Fruit fly (Drosophila melanogaster) whole organism, adult: Measurements from ENCODE around the gene tipE.

ENCODE experiments used
- CG11617 ChIP-seq: fragments of 200-800 bp; sonication (Bioruptor generic); optimal IDR thresholded peaks from 2 replicates; lab custom pipeline; 2017; ENCODE audit warnings: mild to moderate bottlenecking, missing biosample characterization, missing genetic modification reagents, missing genetic modification characterization
- CG14711 ChIP-seq: fragments of 200-800 bp; sonication (Bioruptor generic); optimal IDR thresholded peaks from 2 replicates; lab custom pipeline; 2018; ENCODE audit warnings: missing biosample characterization, mild to moderate bottlenecking, missing genetic modification characterization, moderate library complexity
- CG7101 ChIP-seq: fragments of 200-800 bp; sonication (Bioruptor generic); optimal IDR thresholded peaks from 2 replicates; lab custom pipeline; 2018; ENCODE audit warnings: missing biosample characterization, mild to moderate bottlenecking, missing genetic modification characterization, moderate library complexity
- Clk ChIP-seq: fragments of 200-800 bp; sonication (Bioruptor generic); optimal IDR thresholded peaks from 2 replicates; lab custom pipeline; 2017; ENCODE audit warnings: missing biosample characterization, missing genetic modification characterization
- Crg-1 ChIP-seq: fragments of 200-800 bp; sonication (Bioruptor generic); optimal IDR thresholded peaks from 2 replicates; lab custom pipeline; 2016; ENCODE audit warnings: missing biosample characterization, missing genetic modification characterization
- Hr96 ChIP-seq: fragments of 200-800 bp; sonication (Bioruptor generic); optimal IDR thresholded peaks from 2 replicates; lab custom pipeline; 2016; ENCODE audit warnings: missing biosample characterization, missing genetic modification characterization
- Mnt ChIP-seq: fragments of 200-800 bp; sonication (Bioruptor generic); optimal IDR thresholded peaks from 2 replicates; lab custom pipeline; 2016; ENCODE audit warnings: missing biosample characterization, mild to moderate bottlenecking, missing genetic modification characterization
- bab1 ChIP-seq: fragments of 200-800 bp; sonication (Bioruptor generic); optimal IDR thresholded peaks from 3 replicates; lab custom pipeline; 2019; ENCODE audit warnings: missing biosample characterization, mild to moderate bottlenecking, missing genetic modification characterization, moderate library complexity
- cic ChIP-seq: fragments of 200-800 bp; sonication (Bioruptor generic); optimal IDR thresholded peaks from 2 replicates; lab custom pipeline; 2017; ENCODE audit warnings: missing biosample characterization, mild to moderate bottlenecking, missing genetic modification characterization, moderate library complexity
- kay ChIP-seq: fragments of 200-800 bp; sonication (Bioruptor generic); peaks from one replicate; lab custom pipeline; 2016; ENCODE audit warnings: missing biosample characterization, missing genetic modification characterization, borderline replicate concordance
- ovo ChIP-seq: fragments of 200-800 bp; sonication (Bioruptor generic); optimal IDR thresholded peaks from 2 replicates; lab custom pipeline; 2016; ENCODE audit warnings: missing biosample characterization, missing genetic modification characterization
- tj ChIP-seq: fragments of 200-800 bp; sonication (Bioruptor generic); optimal IDR thresholded peaks from 3 replicates; lab custom pipeline; 2017; ENCODE audit warnings: missing biosample characterization, mild to moderate bottlenecking, missing genetic modification characterization, moderate library complexity

DNA sequence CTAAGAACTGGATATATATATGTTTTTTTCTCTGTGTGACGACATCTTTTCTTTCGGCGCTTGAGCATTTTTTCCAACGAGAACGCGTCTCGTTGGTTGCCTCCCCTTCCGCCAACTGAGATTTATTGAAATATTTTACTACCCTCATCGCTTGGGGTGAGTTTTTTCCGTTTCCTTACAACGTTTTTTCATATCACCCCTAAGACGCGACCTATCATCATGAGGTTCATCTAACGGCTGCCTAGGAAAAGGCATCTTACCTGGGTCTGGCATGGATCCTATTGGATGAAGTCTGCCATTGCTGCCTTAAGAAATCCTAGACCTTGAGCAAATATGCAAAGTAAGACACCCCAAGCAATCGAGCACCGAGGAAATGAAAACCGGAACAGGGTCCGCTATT, 29.0 kb upstream of the tipE start:
- TF ChIP-seq CG14711 (tag; lab: Kevin White, UChicago) (no peak), Mnt (GFP tag; lab: Kevin White, UChicago) (no peak), kay (GFP tag; lab: Kevin White, UChicago) (no peak), bab1 (GFP tag; lab: Kevin White, UChicago) (no peak), Hr96 (GFP tag; lab: Kevin White, UChicago) (no peak), ovo (GFP tag; lab: Kevin White, UChicago) (no peak), Crg-1 (GFP tag; lab: Kevin White, UChicago) (no peak), cic (GFP tag; lab: Kevin White, UChicago) (no peak), CG7101 (no peak), Clk (GFP tag; lab: Kevin White, UChicago) (no peak), tj (GFP tag; lab: Kevin White, UChicago) (no peak), CG11617 (GFP tag; lab: Kevin White, UChicago) (no peak)
